Worm (Caenorhabditis elegans): ENCODE data around the gene C54D2.6.

The C54D2.6 gene

ce11 chrX:7823108-7823704, 24.1 kb downstream of the C54D2.6 start, which contains the start of gene eef-1A.2 (continued):
- TF ChIP-seq ceh-44 (GFP tag; IDR thresholded peaks at IDR 0.05), result no peak
- peak; percentile 89 for TF ChIP-seq set-16 (GFP tag; IDR thresholded peaks at IDR 0.05)
- TF ChIP-seq ces-1 (GFP tag; optimal IDR thresholded peaks at IDR 0.05), result peak; percentile 48
- TF ChIP-seq R02D3.7 (tag; optimal IDR thresholded peaks at IDR 0.05), result no peak
- peak; percentile 89 for TF ChIP-seq T26A8.4 (GFP tag; IDR thresholded peaks at IDR 0.05)
- peak; percentile 10 for TF ChIP-seq pqm-1 (tag; optimal IDR thresholded peaks at IDR 0.05)
- TF ChIP-seq daf-8 (GFP tag; IDR thresholded peaks at IDR 0.05), result no peak
- no peak for TF ChIP-seq F49E8.2 (tag; optimal IDR thresholded peaks at IDR 0.05; ENCODE audit: borderline replicate concordance)
- 0 out of 2 replicates have a peak, but pooled peaks have one; percentile 48 for TF ChIP-seq zfp-3 (GFP tag; conservative IDR thresholded peaks at IDR 0.05)
- no peak for TF ChIP-seq Y48G9A.11 (GFP tag; IDR thresholded peaks at IDR 0.05)
- no peak for TF ChIP-seq madf-5 (GFP tag; IDR thresholded peaks at IDR 0.05)
- TF ChIP-seq F10B5.3 (tag; optimal IDR thresholded peaks at IDR 0.05), result no peak
- TF ChIP-seq saeg-2 (GFP tag; IDR thresholded peaks at IDR 0.05), result peak; percentile 83
- TF ChIP-seq lin-38 (GFP tag; IDR thresholded peaks at IDR 0.05), result peak; percentile 72
- no peak for TF ChIP-seq ZK546.5 (tag; optimal IDR thresholded peaks at IDR 0.05)
- no peak for TF ChIP-seq lin-29 (GFP tag; IDR thresholded peaks at IDR 0.05)
- TF ChIP-seq nhr-41 (GFP tag; IDR thresholded peaks at IDR 0.05), result peak; percentile 67; the same call in 1 of the 2 replicates
- TF ChIP-seq mxl-2 (GFP tag; conservative IDR thresholded peaks at IDR 0.05), result 0 out of 2 replicates have a peak, but pooled peaks have one; percentile 44
- peak; percentile 98 for TF ChIP-seq nhr-11 (tag; optimal IDR thresholded peaks at IDR 0.05)
- TF ChIP-seq fos-1 (tag; optimal IDR thresholded peaks at IDR 0.05), result no peak
- TF ChIP-seq aha-1 (tag), result peak; percentile 100
- no peak for TF ChIP-seq attf-4 (tag; optimal IDR thresholded peaks at IDR 0.05)
- peak; percentile 86 for TF ChIP-seq php-3 (GFP tag; IDR thresholded peaks at IDR 0.05)
- TF ChIP-seq lsy-2 (tag; optimal IDR thresholded peaks at IDR 0.05), result peak; percentile 86 to 93
- TF ChIP-seq hlh-11 (tag; optimal IDR thresholded peaks at IDR 0.05), result peak; percentile 98
- no peak for TF ChIP-seq aly-2 (tag; optimal IDR thresholded peaks at IDR 0.05)
- 0 out of 2 replicates have a peak, but pooled peaks have one; percentile 63 for TF ChIP-seq D1046.2 (GFP tag; IDR thresholded peaks at IDR 0.05)
- no peak for TF ChIP-seq snpc-4 (tag; optimal IDR thresholded peaks at IDR 0.05)
- no peak for TF ChIP-seq tag-97 (GFP tag; IDR thresholded peaks at IDR 0.05)
- peak; percentile 71 for TF ChIP-seq dmd-9 (GFP tag; IDR thresholded peaks at IDR 0.05)
- peak; percentile 93 for TF ChIP-seq ctbp-1 (GFP tag; IDR thresholded peaks at IDR 0.05)
- no peak for TF ChIP-seq lin-15B (tag; optimal IDR thresholded peaks at IDR 0.05)
- TF ChIP-seq cey-2 (tag; optimal IDR thresholded peaks at IDR 0.05; ENCODE audit: borderline replicate concordance, insufficient read depth), result no peak
- TF ChIP-seq jun-1 (tag; optimal IDR thresholded peaks at IDR 0.05), result peak; percentile 90
- TF ChIP-seq F37D6.2 (tag; optimal IDR thresholded peaks at IDR 0.05), result peak; percentile 90
- peak; percentile 66 for TF ChIP-seq nhr-237 (tag; optimal IDR thresholded peaks at IDR 0.05)
- TF ChIP-seq snpc-1.2 (GFP tag; IDR thresholded peaks at IDR 0.05), result no peak
- peak; percentile 88 for TF ChIP-seq ceh-28 (tag; optimal IDR thresholded peaks at IDR 0.05)
- no peak for TF ChIP-seq daf-12 (tag; optimal IDR thresholded peaks at IDR 0.05)
- TF ChIP-seq Y75B8A.6 (GFP tag; IDR thresholded peaks at IDR 0.05), result 0 out of 2 replicates have a peak, but pooled peaks have one; percentile 54
- TF ChIP-seq nhr-42 (GFP tag; IDR thresholded peaks at IDR 0.05), result peak; percentile 83; the same call in 1 of the 2 replicates
- TF ChIP-seq lin-39 (tag; optimal IDR thresholded peaks at IDR 0.05), result no peak
- TF ChIP-seq rbr-2 (tag; optimal IDR thresholded peaks at IDR 0.05), result peak; percentile 96
- no peak for TF ChIP-seq unc-39 (tag; optimal IDR thresholded peaks at IDR 0.05)
- TF ChIP-seq unc-62 (GFP tag; optimal IDR thresholded peaks at IDR 0.05 in 1 of 2), result peak in 1 of 2 experiments; percentile 100
- TF ChIP-seq unc-62 (tag; optimal IDR thresholded peaks at IDR 0.05), result no peak
- peak; percentile 71 for TF ChIP-seq madf-9 (GFP tag; conservative IDR thresholded peaks at IDR 0.05)
- peak; percentile 84 for TF ChIP-seq T20F7.1 (GFP tag; optimal IDR thresholded peaks at IDR 0.05)
- TF ChIP-seq lir-3 (tag; optimal IDR thresholded peaks at IDR 0.05), result no peak
- TF ChIP-seq dve-1 (tag; optimal IDR thresholded peaks at IDR 0.05; ENCODE audit: insufficient read depth), result peak; percentile 98
- no peak for TF ChIP-seq zip-11 (GFP tag; IDR thresholded peaks at IDR 0.05)
